Fruit fly (Drosophila melanogaster): ENCODE data around the gene chinmo.

The chinmo gene

dm6 chr2L:1648677-1649078 lies 2.4 kb upstream of the chinmo start (continued):
- TF ChIP-seq gcm2 (GFP tag; optimal IDR thresholded peaks at IDR 0.05), result no peak
- no peak for TF ChIP-seq lov (optimal IDR thresholded peaks at IDR 0.05)
- TF ChIP-seq lov (GFP tag; IDR thresholded peaks at IDR 0.05), result peak; percentile 88
- TF ChIP-seq CG9817 (tag; optimal IDR thresholded peaks at IDR 0.05), result peak; percentile 48
- peak; percentile 47 for TF ChIP-seq CG7786 (GFP tag; optimal IDR thresholded peaks at IDR 0.05)
- TF ChIP-seq CG10565 (GFP tag; optimal IDR thresholded peaks at IDR 0.05), result no peak
- TF ChIP-seq CG14050 (GFP tag; IDR thresholded peaks at IDR 0.05), result peak; percentile 41; the same call in 2 of the 3 replicates
- TF ChIP-seq hb (GFP tag; IDR thresholded peaks at IDR 0.05; ENCODE audit: partially characterized antibody), result no peak
- TF ChIP-seq Pdp1 (GFP tag; optimal IDR thresholded peaks at IDR 0.05), result peak; percentile 50 to 80
- peak; percentile 71 for TF ChIP-seq sob (GFP tag; IDR thresholded peaks at IDR 0.05)
- TF ChIP-seq lmd (GFP tag; IDR thresholded peaks at IDR 0.05), result no peak
- peak; percentile 61 for TF ChIP-seq CG9609 (GFP tag; optimal IDR thresholded peaks at IDR 0.05)
- peak; percentile 78; the same call in 2 of the 3 replicates for TF ChIP-seq ken (GFP tag; IDR thresholded peaks at IDR 0.05)
- TF ChIP-seq Dip2 (GFP tag; IDR thresholded peaks at IDR 0.05), result no peak
- TF ChIP-seq trh (GFP tag; optimal IDR thresholded peaks at IDR 0.05), result peak; percentile 79
- no peak for TF ChIP-seq CG42726 (GFP tag; IDR thresholded peaks at IDR 0.05; ENCODE audit: partially characterized antibody)
- 0 out of 2 replicates have a peak, but pooled peaks have one; percentile 43 for TF ChIP-seq CG16779 (GFP tag; IDR thresholded peaks at IDR 0.05)
- TF ChIP-seq CG12299 (tag; optimal IDR thresholded peaks at IDR 0.05), result peak; percentile 78
- no peak for TF ChIP-seq gfzf (GFP tag; optimal IDR thresholded peaks at IDR 0.05)
- TF ChIP-seq schlank (tag; optimal IDR thresholded peaks at IDR 0.05), result peak; percentile 67
- no peak for TF ChIP-seq CG7963 (GFP tag; IDR thresholded peaks at IDR 0.05; ENCODE audit: partially characterized antibody)
- TF ChIP-seq CG14014 (GFP tag; IDR thresholded peaks at IDR 0.05), result peak; percentile 82; the same call in 1 of the 2 replicates
- TF ChIP-seq CG8924 (tag; optimal IDR thresholded peaks at IDR 0.05), result peak; percentile 15
- peak; percentile 90 for TF ChIP-seq bab2 (GFP tag; optimal IDR thresholded peaks at IDR 0.05)
- peak; percentile 61 for TF ChIP-seq Ets65A (GFP tag)
- peak; percentile 47 for TF ChIP-seq Sry-δ (GFP tag; optimal IDR thresholded peaks at IDR 0.05)
- peak; percentile 37 for TF ChIP-seq slbo (GFP tag; IDR thresholded peaks at IDR 0.05)
- peak; percentile 76 for TF ChIP-seq CG17802 (tag; optimal IDR thresholded peaks at IDR 0.05)
- TF ChIP-seq ap (GFP tag; IDR thresholded peaks at IDR 0.05), result peak; percentile 44; the same call in 1 of the 2 replicates
- no peak for TF ChIP-seq crol (GFP tag; IDR thresholded peaks at IDR 0.05)
- no peak for TF ChIP-seq unc-4 (GFP tag; IDR thresholded peaks at IDR 0.05; ENCODE audit: partially characterized antibody)
- TF ChIP-seq jigr1 (GFP tag; IDR thresholded peaks at IDR 0.05), result no peak
- TF ChIP-seq Neu2 (GFP tag; optimal IDR thresholded peaks at IDR 0.05; ENCODE audit: borderline replicate concordance), result no peak
- no peak for TF ChIP-seq Dll (GFP tag; IDR thresholded peaks at IDR 0.05; ENCODE audit: partially characterized antibody)
- peak; percentile 52 for TF ChIP-seq CG12744 (GFP tag; optimal IDR thresholded peaks at IDR 0.05)
- peak in 1 of 2 experiments; percentile 91 for TF ChIP-seq bsh (GFP tag; optimal IDR thresholded peaks at IDR 0.05)
- peak; percentile 95 for TF ChIP-seq Vsx1 (GFP tag; optimal IDR thresholded peaks at IDR 0.05)
- peak; percentile 84 for TF ChIP-seq Side (GFP tag; optimal IDR thresholded peaks at IDR 0.05)
- peak; percentile 73; the same call in 2 of the 3 replicates for TF ChIP-seq so (GFP tag; IDR thresholded peaks at IDR 0.05)
- TF ChIP-seq CG9215 (GFP tag; IDR thresholded peaks at IDR 0.05), result no peak
- TF ChIP-seq CG1529 (GFP tag; optimal IDR thresholded peaks at IDR 0.05), result peak; percentile 83
- TF ChIP-seq E2f2 (GFP tag; IDR thresholded peaks at IDR 0.05), result peak; percentile 15; the same call in 1 of the 2 replicates
- peak; percentile 63 for TF ChIP-seq CG3065 (GFP tag; optimal IDR thresholded peaks at IDR 0.05)
- no peak for TF ChIP-seq hth (optimal IDR thresholded peaks at IDR 0.05)
- TF ChIP-seq Fer1 (GFP tag; optimal IDR thresholded peaks at IDR 0.05), result peak; percentile 87
- peak; percentile 25 for TF ChIP-seq stwl (tag; optimal IDR thresholded peaks at IDR 0.05)
- TF ChIP-seq Antp (GFP tag; optimal IDR thresholded peaks at IDR 0.05), result peak; percentile 71
- peak; percentile 66 for TF ChIP-seq Atf3 (GFP tag; optimal IDR thresholded peaks at IDR 0.05)
- peak; percentile 75 for TF ChIP-seq CG18599 (GFP tag; optimal IDR thresholded peaks at IDR 0.05)
- TF ChIP-seq seq (GFP tag; IDR thresholded peaks at IDR 0.05), result peak; percentile 79
- no peak for TF ChIP-seq Doc2 (GFP tag; IDR thresholded peaks at IDR 0.05)
